Fruit fly (Drosophila melanogaster) whole organism, embryonic: Measurements from ENCODE around the gene Rab3GAP1.
A peak's percentile ranks its signal among the peaks of the same experiment; 100 is the strongest.

ENCODE experiments used
- Bgb ChIP-seq: fragments of 200-800 bp; sonication (Bioruptor generic); IDR thresholded peaks from 2 replicates; pipeline ENCODE4 v1.3.6; 2022; ENCODE audit warnings: missing biosample characterization, missing genetic modification characterization; ENCODE audit not compliant: partially characterized antibody
- CG10543 ChIP-seq: fragments of 200-800 bp; sonication (Bioruptor generic); optimal IDR thresholded peaks from 3 replicates; lab custom pipeline; 2017; ENCODE audit warnings: missing biosample characterization, mild to moderate bottlenecking, missing genetic modification characterization, moderate library complexity
- CG12071 ChIP-seq: fragments of 200-800 bp; sonication (Bioruptor generic); optimal IDR thresholded peaks from 3 replicates; lab custom pipeline; 2018; ENCODE audit warnings: missing biosample characterization, mild to moderate bottlenecking, missing genetic modification characterization
- CG15011 ChIP-seq: fragments of 200-800 bp; sonication (Bioruptor generic); optimal IDR thresholded peaks from 3 replicates; lab custom pipeline; 2018; ENCODE audit warnings: missing biosample characterization, mild to moderate bottlenecking, missing genetic modification characterization
- CG1529 ChIP-seq: fragments of 200-800 bp; sonication (Bioruptor generic); optimal IDR thresholded peaks from 3 replicates; lab custom pipeline; 2018; ENCODE audit warnings: missing biosample characterization, missing genetic modification characterization
- CG15601 ChIP-seq: fragments of 200-800 bp; sonication (Bioruptor generic); optimal IDR thresholded peaks from 3 replicates; lab custom pipeline; 2019; ENCODE audit warnings: missing biosample characterization, mild to moderate bottlenecking, missing genetic modification characterization, moderate library complexity
- CG1647 ChIP-seq: fragments of 200-800 bp; sonication (Bioruptor generic); optimal IDR thresholded peaks from 3 replicates; lab custom pipeline; 2016; ENCODE audit warnings: missing biosample characterization, missing genetic modification characterization
- CG30403 ChIP-seq: fragments of 200-800 bp; sonication (Bioruptor generic); optimal IDR thresholded peaks from 3 replicates; lab custom pipeline; 2016; ENCODE audit warnings: missing biosample characterization, missing genetic modification characterization
- CG31388 ChIP-seq: fragments of 200-800 bp; sonication (Bioruptor generic); optimal IDR thresholded peaks from 2 replicates; lab custom pipeline; 2016; ENCODE audit warnings: missing biosample characterization, missing genetic modification characterization
- CG3163 ChIP-seq: fragments of 200-800 bp; sonication (Bioruptor generic); optimal IDR thresholded peaks from 3 replicates; lab custom pipeline; 2016; ENCODE audit warnings: missing biosample characterization, missing genetic modification characterization
- CG32772 ChIP-seq: fragments of 200-800 bp; sonication (Bioruptor generic); IDR thresholded peaks from 2 replicates; pipeline ENCODE4 v1.3.6; 2022; ENCODE audit warnings: missing biosample characterization, missing genetic modification characterization
- CG3407 ChIP-seq: fragments of 200-800 bp; sonication (Bioruptor generic); optimal IDR thresholded peaks from 2 replicates; lab custom pipeline; 2018; ENCODE audit warnings: missing biosample characterization, mild to moderate bottlenecking, missing genetic modification characterization
- CG3838 ChIP-seq: fragments of 200-800 bp; sonication (Bioruptor generic); optimal IDR thresholded peaks from 3 replicates; lab custom pipeline; 2016; ENCODE audit warnings: missing biosample characterization, missing genetic modification characterization
- CG42726 ChIP-seq: fragments of 200-800 bp; sonication (Bioruptor generic); IDR thresholded peaks from 2 replicates; pipeline ENCODE4 v1.3.6; 2022; ENCODE audit warnings: missing biosample characterization, missing genetic modification characterization; ENCODE audit not compliant: partially characterized antibody
- CG43689 ChIP-seq: fragments of 200-800 bp; sonication (Bioruptor generic); IDR thresholded peaks from 2 replicates; pipeline ENCODE4 v1.3.6; 2022; ENCODE audit warnings: missing biosample characterization, missing genetic modification characterization
- CG4730 ChIP-seq: fragments of 200-800 bp; sonication (Bioruptor generic); IDR thresholded peaks from 2 replicates; pipeline ENCODE4 v1.3.6; 2022; ENCODE audit warnings: missing biosample characterization, missing genetic modification characterization
- CG7745 ChIP-seq: fragments of 200-800 bp; sonication (Bioruptor generic); optimal IDR thresholded peaks from 2 replicates; lab custom pipeline; 2018; ENCODE audit warnings: missing biosample characterization, mild to moderate bottlenecking, missing genetic modification characterization, moderate library complexity
- CG9727 ChIP-seq: fragments of 200-800 bp; sonication (Bioruptor generic); optimal IDR thresholded peaks from 3 replicates; lab custom pipeline; 2017; ENCODE audit warnings: missing biosample characterization, mild to moderate bottlenecking, missing genetic modification characterization
- CG9876 ChIP-seq: fragments of 200-800 bp; sonication (Bioruptor generic); optimal IDR thresholded peaks from 2 replicates; lab custom pipeline; 2016; ENCODE audit warnings: missing biosample characterization, missing genetic modification characterization
- CTCF ChIP-seq: fragments of 200-800 bp; sonication (Bioruptor generic); optimal IDR thresholded peaks from 2 replicates; lab custom pipeline; 2017; ENCODE audit warnings: missing biosample characterization, mild to moderate bottlenecking, missing genetic modification characterization, moderate library complexity
- Camta ChIP-seq: fragments of 200-800 bp; sonication (Bioruptor generic); optimal IDR thresholded peaks from 2 replicates; lab custom pipeline; 2016; ENCODE audit warnings: missing biosample characterization, missing genetic modification characterization
- CoRest ChIP-seq: fragments of 200-800 bp; sonication (Bioruptor generic); optimal IDR thresholded peaks from 3 replicates; lab custom pipeline; 2018; ENCODE audit warnings: missing biosample characterization, mild to moderate bottlenecking, missing genetic modification characterization, moderate library complexity
- ERR ChIP-seq: fragments of 200-800 bp; sonication (Bioruptor generic); optimal IDR thresholded peaks from 2 replicates; lab custom pipeline; 2016; ENCODE audit warnings: missing biosample characterization, missing genetic modification characterization
- H15 ChIP-seq: fragments of 200-800 bp; sonication (Bioruptor generic); IDR thresholded peaks from 3 replicates; pipeline ENCODE4 v1.3.6; 2022; ENCODE audit warnings: missing biosample characterization, missing genetic modification characterization
- Hand ChIP-seq: fragments of 200-800 bp; sonication (Bioruptor generic); optimal IDR thresholded peaks from 2 replicates; lab custom pipeline; 2017; ENCODE audit warnings: mild to moderate bottlenecking, missing biosample characterization, missing genetic modification reagents, missing genetic modification characterization
- Hr51 ChIP-seq, 2 experiments: fragments of 200-800 bp; sonication (Bioruptor generic); optimal IDR thresholded peaks; 2 replicates in 1 of 2; 3 replicates in 1 of 2; lab custom pipeline; 2016 to 2018; ENCODE audit warnings: missing biosample characterization in 2 of 2, missing genetic modification characterization in 2 of 2, mild to moderate bottlenecking in 1 of 2, moderate library complexity in 1 of 2
- Mrtf ChIP-seq: fragments of 200-800 bp; sonication (Bioruptor generic); IDR thresholded peaks from 3 replicates; pipeline ENCODE4 v1.3.6; 2022; ENCODE audit warnings: missing biosample characterization, missing genetic modification characterization
- Myb ChIP-seq: fragments of 200-800 bp; sonication (Bioruptor generic); optimal IDR thresholded peaks from 2 replicates; lab custom pipeline; 2016; ENCODE audit warnings: missing biosample characterization, missing genetic modification characterization
- Rx ChIP-seq: fragments of 200-800 bp; sonication (Bioruptor generic); IDR thresholded peaks from 2 replicates; pipeline ENCODE4 v1.3.6; 2022; ENCODE audit warnings: missing biosample characterization, missing genetic modification characterization
- Sox100B ChIP-seq: fragments of 200-800 bp; sonication (Bioruptor generic); optimal IDR thresholded peaks from 3 replicates; lab custom pipeline; 2018; ENCODE audit warnings: missing biosample characterization, mild to moderate bottlenecking, missing genetic modification characterization
- Stat92E ChIP-seq, 3 experiments: fragments of >200 bp in 2 of 3; fragments of 200-800 bp in 1 of 3; sonication (Bioruptor generic) in 1 of 3; optimal IDR thresholded peaks; 2 replicates each; lab custom pipeline; 2017 to 2019; ENCODE audit warnings: missing biosample characterization in 3 of 3, missing genetic modification characterization in 3 of 3, mild to moderate bottlenecking in 1 of 3, moderate library complexity in 1 of 3
- amos ChIP-seq: fragments of 200-800 bp; sonication (Bioruptor generic); IDR thresholded peaks from 2 replicates; pipeline ENCODE4 v1.3.6; 2022; ENCODE audit warnings: missing biosample characterization, missing genetic modification characterization; ENCODE audit not compliant: partially characterized antibody
- chm ChIP-seq: fragments of 200-800 bp; sonication (Bioruptor generic); IDR thresholded peaks from 2 replicates; pipeline ENCODE4 v1.3.6; 2022; ENCODE audit warnings: missing biosample characterization, missing genetic modification characterization
- cwo ChIP-seq: fragments of 200-800 bp; sonication (Bioruptor generic); optimal IDR thresholded peaks from 3 replicates; lab custom pipeline; 2017; ENCODE audit warnings: missing biosample characterization, missing genetic modification characterization, mild to moderate bottlenecking, moderate library complexity, missing genetic modification reagents
- da ChIP-seq: fragments of 200-800 bp; sonication (Bioruptor generic); optimal IDR thresholded peaks from 2 replicates; lab custom pipeline; 2016; ENCODE audit warnings: missing biosample characterization, missing genetic modification characterization
- dm ChIP-seq: fragments of 200-800 bp; sonication (Bioruptor generic); optimal IDR thresholded peaks from 3 replicates; lab custom pipeline; 2016; ENCODE audit warnings: missing biosample characterization, missing genetic modification characterization
- dysf ChIP-seq: fragments of 200-800 bp; sonication (Bioruptor generic); IDR thresholded peaks from 3 replicates; pipeline ENCODE4 v1.3.6; 2022; ENCODE audit warnings: missing biosample characterization, missing genetic modification characterization
- ewg ChIP-seq: fragments of 200-800 bp; sonication (Bioruptor generic); optimal IDR thresholded peaks from 3 replicates; lab custom pipeline; 2017; ENCODE audit warnings: mild to moderate bottlenecking, missing biosample characterization, missing genetic modification reagents, missing genetic modification characterization
- gem ChIP-seq: fragments of 200-800 bp; sonication (Bioruptor generic); optimal IDR thresholded peaks from 2 replicates; lab custom pipeline; 2019; ENCODE audit warnings: missing biosample characterization, mild to moderate bottlenecking, missing genetic modification characterization, moderate library complexity
- ham ChIP-seq: fragments of 200-800 bp; sonication (Bioruptor generic); IDR thresholded peaks from 2 replicates; pipeline ENCODE4 v1.3.6; 2022; ENCODE audit warnings: missing biosample characterization, missing genetic modification characterization
- hbn ChIP-seq: fragments of 200-800 bp; sonication (Bioruptor generic); IDR thresholded peaks from 2 replicates; pipeline ENCODE4 v1.3.6; 2022; ENCODE audit warnings: missing biosample characterization, missing genetic modification characterization; ENCODE audit not compliant: partially characterized antibody
- maf-S ChIP-seq: fragments of 200-800 bp; sonication (Bioruptor generic); optimal IDR thresholded peaks from 2 replicates; lab custom pipeline; 2016; ENCODE audit warnings: missing biosample characterization, missing genetic modification characterization
- nom ChIP-seq: fragments of 200-800 bp; sonication (Bioruptor generic); optimal IDR thresholded peaks from 2 replicates; lab custom pipeline; 2017; ENCODE audit warnings: missing biosample characterization, missing genetic modification characterization, mild to moderate bottlenecking, moderate library complexity, missing genetic modification reagents
- pan ChIP-seq, 4 experiments: fragments of >200 bp in 3 of 4; fragments of 200-800 bp in 1 of 4; sonication (Bioruptor generic) in 1 of 4; optimal IDR thresholded peaks in 3 of 4; IDR thresholded peaks in 1 of 4; 2 replicates each; pipeline versions ENCODE4 v1.3.6 to Lab custom; 2017 to 2022; ENCODE audit warnings: missing biosample characterization in 2 of 4, missing genetic modification characterization in 2 of 4, mixed read lengths in 1 of 4
- schlank ChIP-seq: fragments of 200-800 bp; sonication (Bioruptor generic); optimal IDR thresholded peaks from 2 replicates; lab custom pipeline; 2018; ENCODE audit warnings: missing biosample characterization, mild to moderate bottlenecking, missing genetic modification characterization
- sens-2 ChIP-seq: fragments of 200-800 bp; sonication (Bioruptor generic); IDR thresholded peaks from 2 replicates; pipeline ENCODE4 v1.3.6; 2022; ENCODE audit warnings: missing biosample characterization, missing genetic modification characterization
- slbo ChIP-seq: fragments of 200-800 bp; sonication (Bioruptor generic); IDR thresholded peaks from 2 replicates; pipeline ENCODE4 v1.3.6; 2022; ENCODE audit warnings: missing biosample characterization, missing genetic modification characterization
- toy ChIP-seq: fragments of 200-800 bp; sonication (Bioruptor generic); IDR thresholded peaks from 2 replicates; pipeline ENCODE4 v1.3.6; 2022; ENCODE audit warnings: missing biosample characterization, missing genetic modification characterization
- yki ChIP-seq: fragments of >200 bp; optimal IDR thresholded peaks from 3 replicates; lab custom pipeline; 2018
- zfh2 ChIP-seq: fragments of 200-800 bp; sonication (Bioruptor generic); optimal IDR thresholded peaks from 2 replicates; lab custom pipeline; 2016; ENCODE audit warnings: missing biosample characterization, missing genetic modification characterization

The Rab3GAP1 gene

dm6 chr2L:1579254-1579653 lies 31.7 kb downstream of the Rab3GAP1 start (continued):
- no peak for TF ChIP-seq Stat92E (GFP tag; optimal IDR thresholded peaks at IDR 0.05; lab: Kevin White, UChicago)
- peak; percentile 23 for TF ChIP-seq CG3163
- TF ChIP-seq CG9727 (GFP tag; lab: Kevin White, UChicago) = peak; percentile 33
- no peak for TF ChIP-seq CG1529
- peak; percentile 66 for TF ChIP-seq CG4730 (GFP tag; lab: Robert Waterston, UW)
- TF ChIP-seq maf-S = peak; percentile 67
- peak; percentile 82 for TF ChIP-seq CG12071
- TF ChIP-seq nom (GFP tag; lab: Kevin White, UChicago) = no peak
- TF ChIP-seq dm = peak; percentile 26
- TF ChIP-seq Mrtf = peak; percentile 75; the same call in 2 of the 3 replicates
- TF ChIP-seq pan (optimal IDR thresholded peaks at IDR 0.05; lab: Kevin White, UChicago) = no peak
- peak in 1 of 2 experiments; percentile 83 for TF ChIP-seq pan (GFP tag; optimal IDR thresholded peaks at IDR 0.05 in 1 of 2, IDR thresholded peaks at IDR 0.05 in 1 of 2)
- no peak for TF ChIP-seq CG3838 (GFP tag; lab: Kevin White, UChicago)
- TF ChIP-seq ham (GFP tag; lab: Robert Waterston, UW) = 0 out of 2 replicates have a peak, but pooled peaks have one; percentile 7
- TF ChIP-seq CG1647 (GFP tag; lab: Kevin White, UChicago) = peak; percentile 18
- TF ChIP-seq amos (GFP tag; lab: Robert Waterston, UW) = no peak
- peak; percentile 51; the same call in 1 of the 2 replicates for TF ChIP-seq chm (GFP tag; lab: Robert Waterston, UW)
- TF ChIP-seq cwo = peak; percentile 81
- TF ChIP-seq dysf = peak; percentile 86
- TF ChIP-seq toy (GFP tag; lab: Robert Waterston, UW) = 0 out of 2 replicates have a peak, but pooled peaks have one; percentile 34
- no peak for TF ChIP-seq da (GFP tag; lab: Kevin White, UChicago)
- peak; percentile 51; the same call in 1 of the 2 replicates for TF ChIP-seq CG32772
- peak; percentile 48 for TF ChIP-seq Sox100B
- peak; percentile 79 for TF ChIP-seq schlank
- TF ChIP-seq Myb = peak; percentile 35
- peak; percentile 27; the same call in 1 of the 2 replicates for TF ChIP-seq sens-2 (GFP tag; lab: Robert Waterston, UW)
- TF ChIP-seq ewg (GFP tag; lab: Kevin White, UChicago) = peak; percentile 20
- TF ChIP-seq zfh2 (GFP tag; lab: Kevin White, UChicago) = peak; percentile 76
- no peak for TF ChIP-seq CG7745
- peak; percentile 56 for TF ChIP-seq ERR (GFP tag; lab: Kevin White, UChicago)
- peak; percentile 23; the same call in 1 of the 2 replicates for TF ChIP-seq Rx
- peak; percentile 30 for TF ChIP-seq CG10543 (GFP tag; lab: Kevin White, UChicago)
- peak; percentile 78 for TF ChIP-seq gem (tag; lab: Kevin White, UChicago)
- TF ChIP-seq CoRest (tag; lab: Kevin White, UChicago) = peak; percentile 75
- peak; percentile 81 for TF ChIP-seq slbo (GFP tag; lab: Robert Waterston, UW)
- no peak for TF ChIP-seq yki (lab: Kevin White, UChicago)
- TF ChIP-seq CG31388 (GFP tag; lab: Kevin White, UChicago) = no peak
- peak; percentile 52 for TF ChIP-seq CG15011 (GFP tag; lab: Kevin White, UChicago)
- no peak for TF ChIP-seq CG3407
- no peak for TF ChIP-seq CG42726 (GFP tag; lab: Robert Waterston, UW)
- peak; percentile 48 for TF ChIP-seq Camta (GFP tag; lab: Kevin White, UChicago)
- no peak for TF ChIP-seq CG15601 (tag; lab: Kevin White, UChicago)
- TF ChIP-seq CG30403 (GFP tag; lab: Kevin White, UChicago) = peak; percentile 73
- no peak for TF ChIP-seq hbn (GFP tag; lab: Robert Waterston, UW)
- no peak for TF ChIP-seq CG9876 (GFP tag; lab: Kevin White, UChicago)
- TF ChIP-seq Hand (GFP tag; lab: Kevin White, UChicago) = peak; percentile 20
- TF ChIP-seq CG43689 (GFP tag; lab: Robert Waterston, UW) = 0 out of 2 replicates have a peak, but pooled peaks have one; percentile 35
- TF ChIP-seq CTCF = no peak
- peak; percentile 57; the same call in 1 of the 3 replicates for TF ChIP-seq H15 (GFP tag; lab: Robert Waterston, UW)
- peak; percentile 32 to 69 for TF ChIP-seq Hr51 (GFP tag; optimal IDR thresholded peaks at IDR 0.05; lab: Kevin White, UChicago)
- TF ChIP-seq Bgb = no peak
